Fruit fly (Drosophila melanogaster): ENCODE data around the gene CG7049.

DNA sequence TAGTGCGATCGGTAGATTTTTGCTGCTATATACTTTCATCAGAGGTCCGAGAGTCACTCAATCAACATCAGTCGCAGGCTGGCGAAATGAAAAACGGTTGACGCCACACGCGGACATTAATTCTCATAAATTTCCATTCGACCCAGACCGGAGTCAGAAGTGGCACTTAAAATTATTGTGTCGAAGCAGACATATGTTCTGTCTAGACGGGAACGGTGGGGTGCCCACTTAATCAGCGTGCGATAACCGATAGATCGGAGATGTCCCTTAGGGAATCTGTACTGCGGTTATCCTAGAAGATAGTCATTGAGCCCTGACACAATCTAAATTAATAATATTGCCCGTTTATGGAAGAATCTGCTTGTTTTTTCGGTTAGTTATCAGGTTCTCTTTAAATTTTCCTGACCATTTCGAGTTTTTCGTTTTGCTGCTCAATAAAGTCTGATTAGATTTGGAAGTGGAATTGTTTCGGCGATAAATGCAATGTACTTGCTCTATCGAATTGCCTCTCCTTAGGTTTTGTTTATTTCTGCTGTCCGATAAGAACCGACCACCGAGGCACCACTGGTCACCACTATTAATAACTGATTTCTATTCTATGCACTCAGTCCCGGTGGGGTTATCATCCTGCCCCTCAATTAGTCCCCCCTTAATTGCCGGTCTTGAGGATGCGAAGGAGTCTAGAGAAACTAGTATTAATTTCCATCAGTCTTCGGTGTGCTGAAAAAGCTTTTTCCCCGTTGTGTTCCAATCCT lies 14.0 kb downstream of the CG7049 start:
- no peak for TF ChIP-seq Lpt (GFP tag; optimal IDR thresholded peaks at IDR 0.05)
- TF ChIP-seq Blimp-1 (GFP tag; optimal IDR thresholded peaks at IDR 0.05), result no peak

Data from whole organism, prepupa.